Fruit fly (Drosophila melanogaster) whole organism, embryonic: ENCODE data around the gene CG9391.

ENCODE experiments used
- CG10321 ChIP-seq: fragments of 200-800 bp; sonication (Bioruptor generic); IDR thresholded peaks from 2 replicates; pipeline ENCODE4 v1.3.6; 2022; ENCODE audit warnings: missing biosample characterization, missing genetic modification characterization
- CG11085 ChIP-seq: fragments of 200-800 bp; sonication (Bioruptor generic); IDR thresholded peaks from 2 replicates; pipeline ENCODE4 v1.3.6; 2022; ENCODE audit warnings: missing biosample characterization, missing genetic modification characterization
- CG11560 ChIP-seq: fragments of 200-800 bp; sonication (Bioruptor generic); IDR thresholded peaks from 3 replicates; pipeline ENCODE4 v1.3.6; 2022; ENCODE audit warnings: missing biosample characterization, missing genetic modification characterization
- CG11695 ChIP-seq: fragments of 200-800 bp; sonication (Bioruptor generic); IDR thresholded peaks from 3 replicates; pipeline ENCODE4 v1.3.6; 2022; ENCODE audit warnings: missing biosample characterization, missing genetic modification characterization
- CG13296 ChIP-seq: fragments of 200-800 bp; sonication (Bioruptor generic); optimal IDR thresholded peaks from 3 replicates; lab custom pipeline; 2018; ENCODE audit warnings: missing biosample characterization, mild to moderate bottlenecking, missing genetic modification characterization
- CG14860 ChIP-seq: fragments of 200-800 bp; sonication (Bioruptor generic); IDR thresholded peaks from 3 replicates; pipeline ENCODE4 v1.3.6; 2022; ENCODE audit warnings: missing biosample characterization, missing genetic modification characterization; ENCODE audit not compliant: partially characterized antibody
- CG15514 ChIP-seq: fragments of 200-800 bp; sonication (Bioruptor generic); optimal IDR thresholded peaks from 3 replicates; lab custom pipeline; 2017; ENCODE audit warnings: missing biosample characterization, missing genetic modification characterization, mild to moderate bottlenecking, moderate library complexity, missing genetic modification reagents
- CG16863 ChIP-seq: fragments of 200-800 bp; sonication (Bioruptor generic); optimal IDR thresholded peaks from 3 replicates; lab custom pipeline; 2016; ENCODE audit warnings: missing biosample characterization, missing genetic modification characterization
- CG17328 ChIP-seq: fragments of 200-800 bp; sonication (Bioruptor generic); IDR thresholded peaks from 2 replicates; pipeline ENCODE4 v1.3.6; 2022; ENCODE audit warnings: missing biosample characterization, missing genetic modification characterization
- CG17361 ChIP-seq: fragments of 200-800 bp; sonication (Bioruptor generic); IDR thresholded peaks from 3 replicates; pipeline ENCODE4 v1.3.6; 2022; ENCODE audit warnings: missing biosample characterization, missing genetic modification characterization
- CG18764 ChIP-seq: fragments of 200-800 bp; sonication (Bioruptor generic); optimal IDR thresholded peaks from 3 replicates; lab custom pipeline; 2016; ENCODE audit warnings: missing biosample characterization, missing genetic modification characterization
- CG2678 ChIP-seq: fragments of 200-800 bp; sonication (Bioruptor generic); optimal IDR thresholded peaks from 3 replicates; lab custom pipeline; 2019; ENCODE audit warnings: missing biosample characterization, mild to moderate bottlenecking, missing genetic modification characterization, moderate library complexity
- CG30403 ChIP-seq: fragments of 200-800 bp; sonication (Bioruptor generic); optimal IDR thresholded peaks from 3 replicates; lab custom pipeline; 2016; ENCODE audit warnings: missing biosample characterization, missing genetic modification characterization
- CG3163 ChIP-seq: fragments of 200-800 bp; sonication (Bioruptor generic); optimal IDR thresholded peaks from 3 replicates; lab custom pipeline; 2016; ENCODE audit warnings: missing biosample characterization, missing genetic modification characterization
- CG33557 ChIP-seq: fragments of 200-800 bp; sonication (Bioruptor generic); optimal IDR thresholded peaks from 2 replicates; lab custom pipeline; 2019; ENCODE audit warnings: missing biosample characterization, mild to moderate bottlenecking, missing genetic modification characterization, moderate library complexity
- CG3995 ChIP-seq: fragments of 200-800 bp; sonication (Bioruptor generic); optimal IDR thresholded peaks from 3 replicates; lab custom pipeline; 2016; ENCODE audit warnings: missing biosample characterization, missing genetic modification characterization
- CG4404 ChIP-seq: fragments of 200-800 bp; sonication (Bioruptor generic); IDR thresholded peaks from 2 replicates; pipeline ENCODE4 v1.3.6; 2022; ENCODE audit warnings: missing biosample characterization, missing genetic modification characterization
- CG4854 ChIP-seq: fragments of 200-800 bp; sonication (Bioruptor generic); optimal IDR thresholded peaks from 2 replicates; lab custom pipeline; 2016; ENCODE audit warnings: missing biosample characterization, missing genetic modification characterization, inconsistent platforms
- CG6813 ChIP-seq: fragments of 200-800 bp; sonication (Bioruptor generic); optimal IDR thresholded peaks from 2 replicates; lab custom pipeline; 2017; ENCODE audit warnings: missing biosample characterization, missing genetic modification characterization, mild to moderate bottlenecking, moderate library complexity, missing genetic modification reagents
- CG8478 ChIP-seq: fragments of >200 bp; optimal IDR thresholded peaks from 2 replicates; lab custom pipeline; 2018
- CG9437 ChIP-seq: fragments of 200-800 bp; sonication (Bioruptor generic); optimal IDR thresholded peaks from 2 replicates; lab custom pipeline; 2018; ENCODE audit warnings: missing biosample characterization, mild to moderate bottlenecking, missing genetic modification characterization
- Dfd ChIP-seq, 2 experiments: fragments of >200 bp; optimal IDR thresholded peaks; 2 replicates each; lab custom pipeline; 2017; ENCODE audit warnings: missing biosample characterization in 2 of 2, missing genetic modification characterization in 2 of 2
- E2f1 ChIP-seq: fragments of 200-800 bp; sonication (Bioruptor generic); IDR thresholded peaks from 2 replicates; pipeline ENCODE4 v1.3.6; 2022; ENCODE audit warnings: missing biosample characterization, missing genetic modification characterization
- Fer1 ChIP-seq: fragments of 200-800 bp; sonication (Bioruptor generic); optimal IDR thresholded peaks from 2 replicates; lab custom pipeline; 2017; ENCODE audit warnings: missing biosample characterization, mild to moderate bottlenecking, missing genetic modification characterization
- GATAe ChIP-seq: fragments of 200-800 bp; sonication (Bioruptor generic); conservative IDR thresholded peaks from 2 replicates; pipeline ENCODE4 v1.3.6; 2022; ENCODE audit warnings: missing biosample characterization, missing genetic modification characterization
- Gug ChIP-seq: fragments of 200-800 bp; sonication (Bioruptor generic); IDR thresholded peaks from 4 replicates; pipeline ENCODE4 v1.3.6; 2022; ENCODE audit warnings: missing biosample characterization, missing genetic modification characterization
- HLHmδ ChIP-seq: fragments of 200-800 bp; sonication (Bioruptor generic); optimal IDR thresholded peaks from 2 replicates; lab custom pipeline; 2018; ENCODE audit warnings: missing biosample characterization, mild to moderate bottlenecking, missing genetic modification characterization, moderate library complexity
- Lhr ChIP-seq: fragments of 200-800 bp; sonication (Bioruptor generic); optimal IDR thresholded peaks from 3 replicates; lab custom pipeline; 2017; ENCODE audit warnings: mild to moderate bottlenecking, missing biosample characterization, missing genetic modification reagents, missing genetic modification characterization
- MESR4 ChIP-seq: fragments of 200-800 bp; sonication (Bioruptor generic); optimal IDR thresholded peaks from 2 replicates; lab custom pipeline; 2018; ENCODE audit warnings: missing biosample characterization, mild to moderate bottlenecking, missing genetic modification characterization, moderate library complexity
- Mrtf ChIP-seq: fragments of 200-800 bp; sonication (Bioruptor generic); IDR thresholded peaks from 3 replicates; pipeline ENCODE4 v1.3.6; 2022; ENCODE audit warnings: missing biosample characterization, missing genetic modification characterization
- NK7.1 ChIP-seq: fragments of 200-800 bp; sonication (Bioruptor generic); optimal IDR thresholded peaks from 3 replicates; lab custom pipeline; 2016; ENCODE audit warnings: missing biosample characterization, missing genetic modification characterization
- NfI ChIP-seq: fragments of 200-800 bp; sonication (Bioruptor generic); optimal IDR thresholded peaks from 3 replicates; lab custom pipeline; 2018; ENCODE audit warnings: missing biosample characterization, mild to moderate bottlenecking, missing genetic modification characterization, moderate library complexity
- Optix ChIP-seq: fragments of 200-800 bp; sonication (Bioruptor generic); IDR thresholded peaks from 3 replicates; pipeline ENCODE4 v1.3.6; 2022; ENCODE audit warnings: missing biosample characterization, missing genetic modification characterization
- Sry-β ChIP-seq: fragments of 200-800 bp; sonication (Bioruptor generic); optimal IDR thresholded peaks from 2 replicates; lab custom pipeline; 2018; ENCODE audit warnings: missing biosample characterization, mild to moderate bottlenecking, missing genetic modification characterization, moderate library complexity
- ap ChIP-seq: fragments of 200-800 bp; sonication (Bioruptor generic); IDR thresholded peaks from 2 replicates; pipeline ENCODE4 v1.3.6; 2022; ENCODE audit warnings: missing biosample characterization, missing genetic modification characterization
- chinmo ChIP-seq: fragments of 200-800 bp; sonication (Bioruptor generic); IDR thresholded peaks from 4 replicates; pipeline ENCODE4 v1.3.6; 2022; ENCODE audit warnings: missing biosample characterization, missing genetic modification characterization; ENCODE audit not compliant: partially characterized antibody
- dati ChIP-seq: fragments of 200-800 bp; sonication (Bioruptor generic); IDR thresholded peaks from 2 replicates; pipeline ENCODE4 v1.3.6; 2022; ENCODE audit warnings: missing biosample characterization, missing genetic modification characterization
- dmrt11E ChIP-seq: fragments of 200-800 bp; sonication (Bioruptor generic); optimal IDR thresholded peaks from 3 replicates; lab custom pipeline; 2018; ENCODE audit warnings: missing biosample characterization, mild to moderate bottlenecking, missing genetic modification characterization, moderate library complexity
- eyg ChIP-seq: fragments of 200-800 bp; sonication (Bioruptor generic); optimal IDR thresholded peaks from 3 replicates; lab custom pipeline; 2016; ENCODE audit warnings: missing biosample characterization, missing genetic modification characterization
- fd102C ChIP-seq: fragments of 200-800 bp; sonication (Bioruptor generic); optimal IDR thresholded peaks from 2 replicates; lab custom pipeline; 2018; ENCODE audit warnings: missing biosample characterization, mild to moderate bottlenecking, missing genetic modification characterization, moderate library complexity
- ftz-f1 ChIP-seq: fragments of 200-800 bp; sonication (Bioruptor generic); optimal IDR thresholded peaks from 2 replicates; lab custom pipeline; 2016; ENCODE audit warnings: missing biosample characterization, missing genetic modification characterization
- ind ChIP-seq: fragments of 200-800 bp; sonication (Bioruptor generic); optimal IDR thresholded peaks from 3 replicates; lab custom pipeline; 2016; ENCODE audit warnings: missing biosample characterization, missing genetic modification characterization
- insv ChIP-seq, 2 experiments: fragments of 200-800 bp; sonication (Bioruptor generic); optimal IDR thresholded peaks; 3 replicates each; lab custom pipeline; 2016 to 2018; ENCODE audit warnings: missing biosample characterization in 2 of 2, missing genetic modification characterization in 2 of 2
- luna ChIP-seq: fragments of 200-800 bp; sonication (Bioruptor generic); optimal IDR thresholded peaks from 2 replicates; lab custom pipeline; 2016; ENCODE audit warnings: missing biosample characterization, missing genetic modification characterization
- mld ChIP-seq: fragments of 200-800 bp; sonication (Bioruptor generic); IDR thresholded peaks from 3 replicates; pipeline ENCODE4 v1.3.6; 2022; ENCODE audit warnings: missing biosample characterization, missing genetic modification characterization; ENCODE audit not compliant: partially characterized antibody
- peb ChIP-seq: fragments of 200-800 bp; sonication (Bioruptor generic); IDR thresholded peaks from 2 replicates; pipeline ENCODE4 v1.3.6; 2022; ENCODE audit warnings: missing biosample characterization, missing genetic modification characterization
- pros ChIP-seq: fragments of 200-800 bp; sonication (Bioruptor generic); optimal IDR thresholded peaks from 3 replicates; lab custom pipeline; 2019; ENCODE audit warnings: missing biosample characterization, mild to moderate bottlenecking, missing genetic modification characterization, moderate library complexity
- pzg ChIP-seq: fragments of 200-800 bp; sonication (Bioruptor generic); optimal IDR thresholded peaks from 3 replicates; lab custom pipeline; 2018; ENCODE audit warnings: missing biosample characterization, mild to moderate bottlenecking, missing genetic modification characterization, moderate library complexity
- sqz ChIP-seq: fragments of 200-800 bp; sonication (Bioruptor generic); optimal IDR thresholded peaks from 3 replicates; lab custom pipeline; 2018; ENCODE audit warnings: missing biosample characterization, mild to moderate bottlenecking, missing genetic modification characterization

Gene CG9391

dm6 chr3L:21276296-21277257 is 8.4 kb upstream of the CG9391 start (continued):
- no peak for TF ChIP-seq CG6813
- 0 out of 4 replicates have a peak, but pooled peaks have one; percentile 39 for TF ChIP-seq chinmo (GFP tag; lab: Robert Waterston, UW)
- no peak for TF ChIP-seq CG10321
- peak; percentile 36 for TF ChIP-seq Fer1 (GFP tag; lab: Kevin White, UChicago)
- TF ChIP-seq NfI (GFP tag; lab: Kevin White, UChicago), result peak; percentile 30
- no peak for TF ChIP-seq CG14860 (GFP tag; lab: Robert Waterston, UW)
- peak; percentile 74 for TF ChIP-seq dmrt11E (tag; lab: Kevin White, UChicago)
- TF ChIP-seq CG11560, result no peak
- TF ChIP-seq CG3163 (GFP tag; lab: Kevin White, UChicago), result peak; percentile 87
- peak; percentile 4 to 31 for TF ChIP-seq insv (GFP tag; optimal IDR thresholded peaks at IDR 0.05; lab: Kevin White, UChicago)
- no peak for TF ChIP-seq mld (GFP tag; lab: Robert Waterston, UW)
- TF ChIP-seq Lhr (GFP tag; lab: Kevin White, UChicago), result peak; percentile 33
- TF ChIP-seq Dfd (GFP tag; optimal IDR thresholded peaks at IDR 0.05; lab: Kevin White, UChicago), result no peak
- no peak for TF ChIP-seq GATAe (GFP tag; lab: Robert Waterston, UW)
- TF ChIP-seq Mrtf, result 0 out of 3 replicates have a peak, but pooled peaks have one; percentile 30
- no peak for TF ChIP-seq CG11085 (GFP tag; lab: Robert Waterston, UW)
- peak; percentile 91 for TF ChIP-seq CG17361 (GFP tag; lab: Robert Waterston, UW)
- TF ChIP-seq HLHmδ (GFP tag; lab: Kevin White, UChicago), result no peak
- peak; percentile 41 for TF ChIP-seq CG4854
- TF ChIP-seq pzg (GFP tag; lab: Kevin White, UChicago), result no peak
- 0 out of 4 replicates have a peak, but pooled peaks have one; percentile 5 for TF ChIP-seq Gug
- TF ChIP-seq fd102C (GFP tag; lab: Kevin White, UChicago), result peak; percentile 38
- TF ChIP-seq peb (GFP tag; lab: Robert Waterston, UW), result no peak
- peak; percentile 86 for TF ChIP-seq CG3995
- TF ChIP-seq CG4404 (GFP tag; lab: Robert Waterston, UW), result peak; percentile 50; the same call in 1 of the 2 replicates
- no peak for TF ChIP-seq eyg
- peak; percentile 79 for TF ChIP-seq CG2678 (tag; lab: Kevin White, UChicago)
- TF ChIP-seq CG17328, result no peak
- TF ChIP-seq CG16863 (GFP tag; lab: Kevin White, UChicago), result peak; percentile 57
- TF ChIP-seq E2f1 (GFP tag; lab: Robert Waterston, UW), result no peak
- TF ChIP-seq luna (GFP tag; lab: Kevin White, UChicago), result no peak
- TF ChIP-seq ind (GFP tag; lab: Kevin White, UChicago), result peak; percentile 44
- no peak for TF ChIP-seq Optix (GFP tag; lab: Robert Waterston, UW)
- peak; percentile 64; the same call in 2 of the 3 replicates for TF ChIP-seq CG11695 (GFP tag; lab: Robert Waterston, UW)
- TF ChIP-seq sqz (GFP tag; lab: Kevin White, UChicago), result peak; percentile 29
- TF ChIP-seq CG18764 (GFP tag; lab: Kevin White, UChicago), result no peak
- TF ChIP-seq MESR4 (GFP tag; lab: Kevin White, UChicago), result no peak
- TF ChIP-seq CG15514 (GFP tag; lab: Kevin White, UChicago), result no peak
- TF ChIP-seq CG30403 (GFP tag; lab: Kevin White, UChicago), result peak; percentile 76
- peak; percentile 24 for TF ChIP-seq CG13296 (GFP tag; lab: Kevin White, UChicago)
- TF ChIP-seq ap, result no peak
- no peak for TF ChIP-seq dati
- TF ChIP-seq ftz-f1 (GFP tag; lab: Kevin White, UChicago), result no peak
- TF ChIP-seq Sry-β (GFP tag; lab: Kevin White, UChicago), result no peak
- TF ChIP-seq NK7.1 (GFP tag; lab: Kevin White, UChicago), result no peak
- peak; percentile 73 for TF ChIP-seq CG9437 (GFP tag; lab: Kevin White, UChicago)
- peak; percentile 56 for TF ChIP-seq CG33557 (GFP tag; lab: Kevin White, UChicago)
- TF ChIP-seq pros (GFP tag; lab: Kevin White, UChicago), result peak; percentile 95
- TF ChIP-seq CG8478 (lab: Kevin White, UChicago), result no peak
